Worm (Caenorhabditis elegans) whole organism, young adult: Measurements from ENCODE around the gene ddo-2.

ENCODE experiments used
- B0261.1 ChIP-seq: sonication (generic microtip); optimal IDR thresholded peaks from 2 replicates; lab custom pipeline; 2016; ENCODE audit warnings: mild to moderate bottlenecking, missing genetic modification characterization, moderate library complexity, missing compliant biosample characterization
- ama-1 ChIP-seq, 3 experiments: fragments of 150-350 bp in 1 of 3; sonication (generic microtip) in 2 of 3; optimal IDR thresholded peaks; 2 replicates each; lab custom pipeline; 2014 to 2018; ENCODE audit warnings: missing biosample characterization in 2 of 3, missing genetic modification characterization in 2 of 3, missing genetic modification reagents in 2 of 3
- aptf-3 ChIP-seq: fragments of 200-800 bp; sonication (Bioruptor generic); IDR thresholded peaks from 2 replicates; pipeline ENCODE4 v1.3.6; 2022; ENCODE audit warnings: missing genetic modification characterization, missing compliant biosample characterization
- cebp-2 ChIP-seq: fragments of 200-800 bp; sonication (Bioruptor generic); IDR thresholded peaks from 2 replicates; pipeline ENCODE4 v1.3.6; 2022; ENCODE audit warnings: missing genetic modification characterization, missing compliant biosample characterization
- mcd-1 ChIP-seq: fragments of 200-800 bp; sonication (Bioruptor generic); IDR thresholded peaks from 2 replicates; pipeline ENCODE4 v1.3.6; 2022; ENCODE audit warnings: missing genetic modification reagents, missing genetic modification characterization, missing compliant biosample characterization
- nhr-179 ChIP-seq: sonication (generic microtip); optimal IDR thresholded peaks from 2 replicates; lab custom pipeline; 2016; ENCODE audit warnings: mild to moderate bottlenecking, missing genetic modification characterization, missing compliant biosample characterization
- unc-130 ChIP-seq: sonication (generic microtip); optimal IDR thresholded peaks from 2 replicates; lab custom pipeline; 2016; ENCODE audit warnings: missing genetic modification reagents, missing genetic modification characterization, missing compliant biosample characterization
- ztf-26 ChIP-seq: sonication (generic microtip); optimal IDR thresholded peaks from 2 replicates; lab custom pipeline; 2017; ENCODE audit warnings: missing genetic modification characterization, missing compliant biosample characterization
- ztf-28 ChIP-seq: fragments of 200-800 bp; sonication (Bioruptor generic); IDR thresholded peaks from 2 replicates; pipeline ENCODE4 v1.3.6; 2022; ENCODE audit warnings: missing genetic modification reagents, missing genetic modification characterization, missing compliant biosample characterization

DNA sequence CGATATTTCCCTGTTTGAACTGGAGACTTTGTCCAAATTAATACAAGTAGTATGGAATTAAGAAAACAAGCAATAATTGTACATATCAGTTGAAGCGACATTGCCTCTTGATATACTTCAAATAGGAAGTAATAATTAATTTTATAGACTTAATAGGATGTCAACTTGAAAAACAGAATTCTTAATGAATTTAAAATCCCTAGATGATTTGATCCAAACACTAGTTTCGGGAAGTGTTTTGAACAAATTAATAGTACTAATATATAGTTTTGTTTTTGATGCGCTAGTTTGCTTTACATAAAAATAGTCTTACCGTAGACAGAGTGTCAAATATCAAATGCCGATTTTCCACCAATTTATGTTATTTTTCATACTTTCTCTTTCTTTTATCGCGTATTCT, 42.9 kb upstream of the ddo-2 start, which contains the start of gene str-190:
- no peak for TF ChIP-seq aptf-3 (GFP tag; lab: Robert Waterston, UW)
- no peak for TF ChIP-seq ztf-28 (GFP tag; lab: Robert Waterston, UW)
- TF ChIP-seq ztf-26 (tag; lab: Kevin White, UChicago): no peak
- no peak for TF ChIP-seq cebp-2 (GFP tag; lab: Robert Waterston, UW)
- TF ChIP-seq unc-130 (GFP tag; lab: Kevin White, UChicago): no peak
- no peak for TF ChIP-seq nhr-179 (tag; lab: Kevin White, UChicago)
- no peak for TF ChIP-seq mcd-1 (GFP tag; lab: Robert Waterston, UW)
- no peak for TF ChIP-seq B0261.1 (tag; lab: Kevin White, UChicago)
- no peak for TF ChIP-seq ama-1 (optimal IDR thresholded peaks at IDR 0.05; lab: Kevin White, UChicago)
- TF ChIP-seq ama-1 (GFP tag; optimal IDR thresholded peaks at IDR 0.05; lab: Kevin White, UChicago): no peak
